Worm (Caenorhabditis elegans): Measurements from ENCODE around the gene F10G7.12.

The F10G7.12 gene

ce11 chrII:4671692-4672091 lies 17.9 kb upstream of the F10G7.12 start, which contains the start of gene T05A7.6:
Gene T05A7.6, minus strand, starts transcription at chrII:4671792.
- TF ChIP-seq ztf-23 (GFP tag; IDR thresholded peaks at IDR 0.05) (no peak), klf-2 (GFP tag; conservative IDR thresholded peaks at IDR 0.05) (no peak), med-1 (GFP tag; optimal IDR thresholded peaks at IDR 0.05; ENCODE audit: insufficient read depth) (no peak), ztf-29 (GFP tag; IDR thresholded peaks at IDR 0.05) (no peak), T22C8.4 (GFP tag; IDR thresholded peaks at IDR 0.05) (no peak), ref-1 (GFP tag; conservative IDR thresholded peaks at IDR 0.05) (no peak), cog-1 (tag; optimal IDR thresholded peaks at IDR 0.05) (no peak), tab-1 (GFP tag; IDR thresholded peaks at IDR 0.05) (no peak), flt-1 (GFP tag; IDR thresholded peaks at IDR 0.05) (no peak)

ce11 chrII:4672584-4673110 lies 16.9 kb upstream of the F10G7.12 start, which contains the start of the genes clec-140 and hmg-11:
Gene clec-140, plus strand, starts transcription at chrII:4673060.
Gene hmg-11, plus strand, starts transcription at chrII:4673085.
- TF ChIP-seq flt-1 (GFP tag; IDR thresholded peaks at IDR 0.05) (0 out of 2 replicates have a peak, but pooled peaks have one; percentile 37), ztf-23 (GFP tag; IDR thresholded peaks at IDR 0.05) (0 out of 2 replicates have a peak, but pooled peaks have one; percentile 52), ztf-29 (GFP tag; IDR thresholded peaks at IDR 0.05) (no peak), ref-1 (GFP tag; conservative IDR thresholded peaks at IDR 0.05) (no peak), klf-2 (GFP tag; conservative IDR thresholded peaks at IDR 0.05) (no peak), tab-1 (GFP tag; IDR thresholded peaks at IDR 0.05) (no peak), T22C8.4 (GFP tag; IDR thresholded peaks at IDR 0.05) (peak; percentile 52), cog-1 (tag; optimal IDR thresholded peaks at IDR 0.05) (peak; percentile 66), med-1 (GFP tag; optimal IDR thresholded peaks at IDR 0.05; ENCODE audit: insufficient read depth) (no peak)

ce11 chrII:4673242-4673641 lies 16.3 kb upstream of the F10G7.12 start:
- TF ChIP-seq tab-1 (GFP tag; IDR thresholded peaks at IDR 0.05) (no peak), ref-1 (GFP tag; conservative IDR thresholded peaks at IDR 0.05) (no peak), ztf-29 (GFP tag; IDR thresholded peaks at IDR 0.05) (no peak), cog-1 (tag; optimal IDR thresholded peaks at IDR 0.05) (no peak), T22C8.4 (GFP tag; IDR thresholded peaks at IDR 0.05) (no peak), klf-2 (GFP tag; conservative IDR thresholded peaks at IDR 0.05) (no peak), med-1 (GFP tag; optimal IDR thresholded peaks at IDR 0.05; ENCODE audit: insufficient read depth) (no peak), flt-1 (GFP tag; IDR thresholded peaks at IDR 0.05) (no peak)

ce11 chrII:4673670-4674069 lies 15.9 kb upstream of the F10G7.12 start:
- TF ChIP-seq T22C8.4 (GFP tag; IDR thresholded peaks at IDR 0.05) (no peak), med-1 (GFP tag; optimal IDR thresholded peaks at IDR 0.05; ENCODE audit: insufficient read depth) (no peak), tab-1 (GFP tag; IDR thresholded peaks at IDR 0.05) (no peak), ref-1 (GFP tag; conservative IDR thresholded peaks at IDR 0.05) (no peak), cog-1 (tag; optimal IDR thresholded peaks at IDR 0.05) (no peak), klf-2 (GFP tag; conservative IDR thresholded peaks at IDR 0.05) (no peak), ztf-23 (GFP tag; IDR thresholded peaks at IDR 0.05) (no peak), ztf-29 (GFP tag; IDR thresholded peaks at IDR 0.05) (no peak), flt-1 (GFP tag; IDR thresholded peaks at IDR 0.05) (no peak)

ce11 chrII:4674188-4674587 lies 15.4 kb upstream of the F10G7.12 start:
- TF ChIP-seq cog-1 (tag; optimal IDR thresholded peaks at IDR 0.05) (no peak), T22C8.4 (GFP tag; IDR thresholded peaks at IDR 0.05) (no peak), tab-1 (GFP tag; IDR thresholded peaks at IDR 0.05) (no peak), ztf-23 (GFP tag; IDR thresholded peaks at IDR 0.05) (no peak), med-1 (GFP tag; optimal IDR thresholded peaks at IDR 0.05; ENCODE audit: insufficient read depth) (no peak), ztf-29 (GFP tag; IDR thresholded peaks at IDR 0.05) (no peak), klf-2 (GFP tag; conservative IDR thresholded peaks at IDR 0.05) (no peak), flt-1 (GFP tag; IDR thresholded peaks at IDR 0.05) (no peak), ref-1 (GFP tag; conservative IDR thresholded peaks at IDR 0.05) (no peak)

- TF ChIP-seq ref-1 (GFP tag; conservative IDR thresholded peaks at IDR 0.05) (no peak), flt-1 (GFP tag; IDR thresholded peaks at IDR 0.05) (no peak), ztf-23 (GFP tag; IDR thresholded peaks at IDR 0.05) (no peak), med-1 (GFP tag; optimal IDR thresholded peaks at IDR 0.05; ENCODE audit: insufficient read depth) (no peak), ztf-29 (GFP tag; IDR thresholded peaks at IDR 0.05) (no peak), T22C8.4 (GFP tag; IDR thresholded peaks at IDR 0.05) (no peak), klf-2 (GFP tag; conservative IDR thresholded peaks at IDR 0.05) (no peak), tab-1 (GFP tag; IDR thresholded peaks at IDR 0.05) (no peak), cog-1 (tag; optimal IDR thresholded peaks at IDR 0.05) (no peak)
Observed at ce11 chrII:4675481-4675880, 14.1 kb upstream of the F10G7.12 start, which contains the start of gene T05A7.3. Gene T05A7.3, plus strand, starts transcription at chrII:4675781.

ce11 chrII:4676241-4676640 lies 13.3 kb upstream of the F10G7.12 start:
- no peak for TF ChIP-seq ref-1 (GFP tag; conservative IDR thresholded peaks at IDR 0.05)
- no peak for TF ChIP-seq cog-1 (tag; optimal IDR thresholded peaks at IDR 0.05)
- TF ChIP-seq tab-1 (GFP tag; IDR thresholded peaks at IDR 0.05), result no peak
- no peak for TF ChIP-seq klf-2 (GFP tag; conservative IDR thresholded peaks at IDR 0.05)
- TF ChIP-seq med-1 (GFP tag; optimal IDR thresholded peaks at IDR 0.05; ENCODE audit: insufficient read depth), result no peak
- no peak for TF ChIP-seq ztf-29 (GFP tag; IDR thresholded peaks at IDR 0.05)
- no peak for TF ChIP-seq T22C8.4 (GFP tag; IDR thresholded peaks at IDR 0.05)
- TF ChIP-seq ztf-23 (GFP tag; IDR thresholded peaks at IDR 0.05), result no peak
- TF ChIP-seq flt-1 (GFP tag; IDR thresholded peaks at IDR 0.05), result no peak

ce11 chrII:4677916-4678315 lies 11.7 kb upstream of the F10G7.12 start, which contains the start of gene T05A7.1:
Gene T05A7.1, plus strand, starts transcription at chrII:4678216.
- TF ChIP-seq cog-1 (tag; optimal IDR thresholded peaks at IDR 0.05) (no peak), med-1 (GFP tag; optimal IDR thresholded peaks at IDR 0.05; ENCODE audit: insufficient read depth) (no peak), klf-2 (GFP tag; conservative IDR thresholded peaks at IDR 0.05) (no peak), ref-1 (GFP tag; conservative IDR thresholded peaks at IDR 0.05) (no peak), flt-1 (GFP tag; IDR thresholded peaks at IDR 0.05) (no peak), ztf-29 (GFP tag; IDR thresholded peaks at IDR 0.05) (no peak), ztf-23 (GFP tag; IDR thresholded peaks at IDR 0.05) (no peak), tab-1 (GFP tag; IDR thresholded peaks at IDR 0.05) (no peak), T22C8.4 (GFP tag; IDR thresholded peaks at IDR 0.05) (no peak)

ce11 chrII:4681391-4681790 lies 8.2 kb upstream of the F10G7.12 start, which contains the start of gene T05A7.7:
Gene T05A7.7, minus strand, starts transcription at chrII:4681491.
- no peak for TF ChIP-seq med-1 (GFP tag; optimal IDR thresholded peaks at IDR 0.05; ENCODE audit: insufficient read depth)
- no peak for TF ChIP-seq ztf-23 (GFP tag; IDR thresholded peaks at IDR 0.05)
- no peak for TF ChIP-seq tab-1 (GFP tag; IDR thresholded peaks at IDR 0.05)
- no peak for TF ChIP-seq T22C8.4 (GFP tag; IDR thresholded peaks at IDR 0.05)
- no peak for TF ChIP-seq klf-2 (GFP tag; conservative IDR thresholded peaks at IDR 0.05)
- TF ChIP-seq cog-1 (tag; optimal IDR thresholded peaks at IDR 0.05), result no peak
- no peak for TF ChIP-seq ref-1 (GFP tag; conservative IDR thresholded peaks at IDR 0.05)
- TF ChIP-seq flt-1 (GFP tag; IDR thresholded peaks at IDR 0.05), result no peak
- no peak for TF ChIP-seq ztf-29 (GFP tag; IDR thresholded peaks at IDR 0.05)
